Fruit fly (Drosophila melanogaster) whole organism, embryonic: ENCODE results near the gene Cyp4d1.

Experiments
- Adf1 ChIP-seq: fragments of 200-800 bp; sonication (Bioruptor generic); IDR thresholded peaks from 2 replicates; pipeline ENCODE4 v1.3.6; 2022; ENCODE audit warnings: missing biosample characterization, missing genetic modification characterization
- CG10267 ChIP-seq: fragments of 200-800 bp; sonication (Bioruptor generic); optimal IDR thresholded peaks from 2 replicates; lab custom pipeline; 2018; ENCODE audit warnings: missing biosample characterization, mild to moderate bottlenecking, missing genetic modification characterization, moderate library complexity
- CG12155 ChIP-seq: fragments of 200-800 bp; sonication (Bioruptor generic); optimal IDR thresholded peaks from 3 replicates; lab custom pipeline; 2016; ENCODE audit warnings: missing biosample characterization, missing genetic modification characterization
- CG12236 ChIP-seq: fragments of 200-800 bp; sonication (Bioruptor generic); optimal IDR thresholded peaks from 2 replicates; lab custom pipeline; 2016; ENCODE audit warnings: missing biosample characterization, missing genetic modification characterization
- CG14441 ChIP-seq: fragments of 200-800 bp; sonication (Bioruptor generic); IDR thresholded peaks from 2 replicates; pipeline ENCODE4 v1.3.6; 2022; ENCODE audit warnings: missing biosample characterization, missing genetic modification characterization
- CG17385 ChIP-seq: fragments of 200-800 bp; sonication (Bioruptor generic); optimal IDR thresholded peaks from 3 replicates; lab custom pipeline; 2018; ENCODE audit warnings: missing biosample characterization, mild to moderate bottlenecking, missing genetic modification characterization
- CG3407 ChIP-seq: fragments of 200-800 bp; sonication (Bioruptor generic); optimal IDR thresholded peaks from 2 replicates; lab custom pipeline; 2018; ENCODE audit warnings: missing biosample characterization, mild to moderate bottlenecking, missing genetic modification characterization
- CG34376 ChIP-seq: fragments of 200-800 bp; sonication (Bioruptor generic); optimal IDR thresholded peaks from 2 replicates; lab custom pipeline; 2018; ENCODE audit warnings: missing biosample characterization, mild to moderate bottlenecking, missing genetic modification characterization
- CG4424 ChIP-seq: fragments of 200-800 bp; sonication (Bioruptor generic); optimal IDR thresholded peaks from 3 replicates; lab custom pipeline; 2016; ENCODE audit warnings: missing biosample characterization, missing genetic modification characterization
- CG4820 ChIP-seq: fragments of 200-800 bp; sonication (Bioruptor generic); optimal IDR thresholded peaks from 3 replicates; lab custom pipeline; 2016; ENCODE audit warnings: missing biosample characterization, missing genetic modification characterization
- CG4854 ChIP-seq: fragments of 200-800 bp; sonication (Bioruptor generic); optimal IDR thresholded peaks from 2 replicates; lab custom pipeline; 2016; ENCODE audit warnings: missing biosample characterization, missing genetic modification characterization, inconsistent platforms
- CG6765 ChIP-seq: fragments of 200-800 bp; sonication (Bioruptor generic); optimal IDR thresholded peaks from 3 replicates; lab custom pipeline; 2017; ENCODE audit warnings: missing biosample characterization, mild to moderate bottlenecking, missing genetic modification characterization
- CG9817 ChIP-seq: fragments of 200-800 bp; sonication (Bioruptor generic); optimal IDR thresholded peaks from 2 replicates; lab custom pipeline; 2018; ENCODE audit warnings: missing biosample characterization, mild to moderate bottlenecking, missing genetic modification characterization, moderate library complexity
- CG9876 ChIP-seq: fragments of 200-800 bp; sonication (Bioruptor generic); optimal IDR thresholded peaks from 2 replicates; lab custom pipeline; 2016; ENCODE audit warnings: missing biosample characterization, missing genetic modification characterization
- Dad ChIP-seq: fragments of 200-800 bp; sonication (Bioruptor generic); optimal IDR thresholded peaks from 3 replicates; lab custom pipeline; 2016; ENCODE audit warnings: missing biosample characterization, missing genetic modification characterization
- Deaf1 ChIP-seq: fragments of 200-800 bp; optimal IDR thresholded peaks from 3 replicates; lab custom pipeline; 2019; ENCODE audit warnings: missing biosample characterization, mild to moderate bottlenecking, missing genetic modification characterization, moderate library complexity
- Ets65A ChIP-seq: fragments of 200-800 bp; sonication (Bioruptor generic); peaks from one replicate; lab custom pipeline; 2016; ENCODE audit warnings: missing biosample characterization, missing genetic modification characterization
- Fer3 ChIP-seq: fragments of 200-800 bp; sonication (Bioruptor generic); optimal IDR thresholded peaks from 2 replicates; lab custom pipeline; 2018; ENCODE audit warnings: missing biosample characterization, mild to moderate bottlenecking, missing genetic modification characterization, moderate library complexity
- GATAe ChIP-seq: fragments of 200-800 bp; sonication (Bioruptor generic); conservative IDR thresholded peaks from 2 replicates; pipeline ENCODE4 v1.3.6; 2022; ENCODE audit warnings: missing biosample characterization, missing genetic modification characterization
- HLH4C ChIP-seq: fragments of 200-800 bp; sonication (Bioruptor generic); IDR thresholded peaks from 3 replicates; pipeline ENCODE4 v1.3.6; 2022; ENCODE audit warnings: missing biosample characterization, missing genetic modification characterization; ENCODE audit not compliant: partially characterized antibody
- Hmx ChIP-seq: fragments of 200-800 bp; sonication (Bioruptor generic); optimal IDR thresholded peaks from 2 replicates; lab custom pipeline; 2016; ENCODE audit warnings: missing biosample characterization, missing genetic modification characterization
- Hr78 ChIP-seq, 2 experiments: fragments of 200-800 bp in 1 of 2; fragments of >200 bp in 1 of 2; sonication (Bioruptor generic) in 1 of 2; optimal IDR thresholded peaks; 2 replicates each; lab custom pipeline; 2017 to 2019; ENCODE audit warnings: missing biosample characterization in 2 of 2, missing genetic modification characterization in 2 of 2, mild to moderate bottlenecking in 1 of 2, moderate library complexity in 1 of 2
- Med ChIP-seq: fragments of 200-800 bp; sonication (Bioruptor generic); peaks from one replicate; lab custom pipeline; 2016; ENCODE audit warnings: missing biosample characterization, missing genetic modification characterization, mild to moderate bottlenecking, inconsistent platforms, moderate library complexity
- Xrp1 ChIP-seq: fragments of 200-800 bp; sonication (Bioruptor generic); IDR thresholded peaks from 2 replicates; pipeline ENCODE4 v1.3.6; 2022; ENCODE audit warnings: missing biosample characterization, missing genetic modification characterization
- ase ChIP-seq: fragments of 200-800 bp; sonication (Bioruptor generic); IDR thresholded peaks from 3 replicates; pipeline ENCODE4 v1.3.6; 2022; ENCODE audit warnings: missing biosample characterization, missing genetic modification characterization
- caup ChIP-seq: fragments of 200-800 bp; sonication (Bioruptor generic); optimal IDR thresholded peaks from 3 replicates; lab custom pipeline; 2017; ENCODE audit warnings: missing biosample characterization, mild to moderate bottlenecking, missing genetic modification characterization, moderate library complexity; ENCODE audit not compliant: severe bottlenecking
- cwo ChIP-seq: fragments of 200-800 bp; sonication (Bioruptor generic); optimal IDR thresholded peaks from 3 replicates; lab custom pipeline; 2017; ENCODE audit warnings: missing biosample characterization, missing genetic modification characterization, mild to moderate bottlenecking, moderate library complexity, missing genetic modification reagents
- dysf ChIP-seq: fragments of 200-800 bp; sonication (Bioruptor generic); IDR thresholded peaks from 3 replicates; pipeline ENCODE4 v1.3.6; 2022; ENCODE audit warnings: missing biosample characterization, missing genetic modification characterization
- gem ChIP-seq: fragments of 200-800 bp; sonication (Bioruptor generic); optimal IDR thresholded peaks from 2 replicates; lab custom pipeline; 2019; ENCODE audit warnings: missing biosample characterization, mild to moderate bottlenecking, missing genetic modification characterization, moderate library complexity
- lab ChIP-seq: fragments of 200-800 bp; sonication (Bioruptor generic); optimal IDR thresholded peaks from 3 replicates; lab custom pipeline; 2017; ENCODE audit warnings: missing biosample characterization, missing genetic modification characterization, mild to moderate bottlenecking, moderate library complexity, missing genetic modification reagents
- lbe ChIP-seq: fragments of 200-800 bp; sonication (Bioruptor generic); optimal IDR thresholded peaks from 2 replicates; lab custom pipeline; 2016; ENCODE audit warnings: missing biosample characterization, mild to moderate bottlenecking, missing genetic modification characterization
- mirr ChIP-seq: fragments of 200-800 bp; sonication (Bioruptor generic); optimal IDR thresholded peaks from 3 replicates; lab custom pipeline; 2018; ENCODE audit warnings: missing biosample characterization, mild to moderate bottlenecking, missing genetic modification characterization
- nmo ChIP-seq: fragments of 200-800 bp; sonication (Bioruptor generic); optimal IDR thresholded peaks from 2 replicates; lab custom pipeline; 2018; ENCODE audit warnings: missing biosample characterization, mild to moderate bottlenecking, missing genetic modification characterization, moderate library complexity
- nom ChIP-seq: fragments of 200-800 bp; sonication (Bioruptor generic); optimal IDR thresholded peaks from 2 replicates; lab custom pipeline; 2017; ENCODE audit warnings: missing biosample characterization, missing genetic modification characterization, mild to moderate bottlenecking, moderate library complexity, missing genetic modification reagents
- oc ChIP-seq: fragments of 200-800 bp; sonication (Bioruptor generic); optimal IDR thresholded peaks from 2 replicates; lab custom pipeline; 2018; ENCODE audit warnings: missing biosample characterization, mild to moderate bottlenecking, missing genetic modification characterization, moderate library complexity
- row ChIP-seq: fragments of 200-800 bp; sonication (Bioruptor generic); IDR thresholded peaks from 3 replicates; pipeline ENCODE4 v1.3.6; 2022; ENCODE audit warnings: missing biosample characterization, missing genetic modification characterization
- run ChIP-seq: fragments of 200-800 bp; sonication (Bioruptor generic); optimal IDR thresholded peaks from 3 replicates; lab custom pipeline; 2018; ENCODE audit warnings: missing biosample characterization, mild to moderate bottlenecking, missing genetic modification characterization
- sd ChIP-seq: fragments of 200-800 bp; sonication (Bioruptor generic); optimal IDR thresholded peaks from 3 replicates; lab custom pipeline; 2018; ENCODE audit warnings: missing biosample characterization, mild to moderate bottlenecking, missing genetic modification characterization, moderate library complexity
- sna ChIP-seq: fragments of 200-800 bp; sonication (Bioruptor generic); IDR thresholded peaks from 2 replicates; pipeline ENCODE4 v1.3.6; 2022; ENCODE audit warnings: missing biosample characterization, missing genetic modification characterization; ENCODE audit not compliant: partially characterized antibody
- sob ChIP-seq: fragments of 200-800 bp; sonication (Bioruptor generic); IDR thresholded peaks from 2 replicates; pipeline ENCODE4 v1.3.6; 2022; ENCODE audit warnings: missing biosample characterization, missing genetic modification characterization
- sug ChIP-seq: fragments of 200-800 bp; optimal IDR thresholded peaks from 2 replicates; lab custom pipeline; 2019; ENCODE audit warnings: missing biosample characterization, mild to moderate bottlenecking, missing genetic modification characterization, moderate library complexity
- vnd ChIP-seq: fragments of 200-800 bp; sonication (Bioruptor generic); IDR thresholded peaks from 3 replicates; pipeline ENCODE4 v1.3.6; 2022; ENCODE audit warnings: missing biosample characterization, missing genetic modification characterization; ENCODE audit not compliant: partially characterized antibody

Cyp4d1 gene

DNA sequence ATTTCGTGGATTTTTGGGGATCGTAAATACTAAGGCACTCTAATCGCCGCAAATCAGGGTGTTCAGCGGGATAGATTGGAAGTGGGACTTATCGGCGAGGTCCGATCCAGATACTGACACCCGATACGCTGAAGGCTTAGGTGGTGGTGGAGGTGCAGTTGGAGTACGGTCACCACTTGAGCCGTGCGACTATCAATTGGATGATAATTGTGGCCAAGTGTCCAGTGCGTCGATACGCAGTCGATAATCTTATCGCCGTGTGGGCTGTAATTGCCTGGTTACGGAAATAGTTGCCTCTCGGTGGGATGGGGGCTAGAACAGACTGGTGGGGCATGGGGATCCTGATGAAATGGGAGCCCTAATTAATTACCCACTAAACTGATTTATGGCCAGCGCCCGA, 37.3 kb upstream of the Cyp4d1 start (continued):
- TF ChIP-seq caup (GFP tag; lab: Kevin White, UChicago) (no peak), Deaf1 (tag; lab: Kevin White, UChicago) (no peak), run (tag; lab: Kevin White, UChicago) (no peak), nmo (GFP tag; lab: Kevin White, UChicago) (no peak), sd (tag; lab: Kevin White, UChicago) (peak; percentile 85), Hmx (GFP tag; lab: Kevin White, UChicago) (no peak), CG12155 (GFP tag; lab: Kevin White, UChicago) (no peak), mirr (GFP tag; lab: Kevin White, UChicago) (peak; percentile 16), Med (GFP tag; lab: Kevin White, UChicago) (peak; percentile 12), CG9876 (GFP tag; lab: Kevin White, UChicago) (no peak), GATAe (GFP tag; lab: Robert Waterston, UW) (peak; percentile 80; the same call in 1 of the 2 replicates), vnd (peak; percentile 46; the same call in 1 of the 3 replicates), lab (GFP tag; lab: Kevin White, UChicago) (peak; percentile 2)

DNA sequence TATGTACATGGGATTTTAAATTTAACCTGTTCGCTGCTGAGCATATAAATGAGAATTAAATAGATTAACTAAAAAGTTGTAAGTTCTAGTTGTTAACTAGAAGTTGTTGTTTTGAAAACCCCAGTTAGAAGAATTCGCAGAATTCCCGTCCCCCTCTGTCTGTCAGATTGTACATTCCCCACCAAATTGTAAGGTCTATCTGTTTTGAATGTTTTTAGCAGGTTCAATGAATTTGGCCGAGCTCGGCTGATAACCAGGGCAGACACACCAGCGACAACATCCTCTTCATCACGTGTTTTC, 36.2 kb upstream of the Cyp4d1 start:
- TF ChIP-seq cwo (GFP tag; lab: Kevin White, UChicago), result peak; percentile 1
- no peak for TF ChIP-seq Fer3 (tag; lab: Kevin White, UChicago)

DNA sequence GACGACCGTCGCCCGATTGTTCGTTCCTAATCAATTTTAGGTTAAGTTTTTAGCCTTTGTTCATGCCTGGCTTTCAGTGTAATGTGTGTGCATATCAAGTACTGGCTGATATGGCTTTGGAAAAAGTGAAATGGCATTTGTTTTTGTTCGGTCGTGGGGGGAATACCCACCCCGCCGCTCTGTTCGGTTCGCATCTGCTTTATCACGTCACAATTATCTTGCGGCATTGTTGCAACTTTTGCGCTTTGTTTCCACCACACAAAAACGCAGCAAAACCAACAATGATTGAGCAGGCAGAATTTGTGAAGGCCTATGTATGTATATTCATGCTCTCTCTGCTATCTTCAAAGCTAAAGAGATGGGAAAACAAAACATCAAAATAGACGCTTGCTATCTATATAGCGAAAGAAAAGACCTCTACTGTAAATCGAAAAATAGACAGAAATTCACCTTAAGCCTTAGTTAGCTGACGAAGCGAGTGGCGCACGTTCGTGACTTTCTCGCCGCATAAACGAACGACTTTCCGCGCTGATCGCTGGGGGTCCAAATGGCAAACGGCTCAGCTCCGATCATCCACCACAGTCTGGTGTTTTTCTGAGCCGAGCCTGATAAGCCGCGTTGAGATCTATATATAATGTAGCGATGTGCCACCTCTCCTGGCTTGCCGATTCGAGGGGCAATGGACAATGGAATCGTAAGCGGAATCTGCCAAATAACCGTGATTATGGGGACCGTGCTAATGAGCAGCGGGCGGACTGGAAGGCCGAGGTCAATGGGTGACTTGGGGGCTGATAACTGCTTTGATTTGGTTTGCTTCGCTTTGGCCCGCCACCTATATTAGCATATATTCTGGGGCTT, 35.7 kb upstream of the Cyp4d1 start:
- peak; percentile 2 for TF ChIP-seq gem (tag; lab: Kevin White, UChicago)
- no peak for TF ChIP-seq Adf1 (GFP tag; lab: Robert Waterston, UW)
- TF ChIP-seq sug, result peak; percentile 93
- no peak for TF ChIP-seq CG14441 (GFP tag; lab: Robert Waterston, UW)
- TF ChIP-seq CG34376 (GFP tag; lab: Kevin White, UChicago), result peak; percentile 22
- TF ChIP-seq CG4820 (GFP tag; lab: Kevin White, UChicago), result peak; percentile 7
- TF ChIP-seq HLH4C (GFP tag; lab: Robert Waterston, UW), result no peak
- TF ChIP-seq Med (GFP tag; lab: Kevin White, UChicago), result peak; percentile 29
- TF ChIP-seq, all 482 proteins: peak for 5

DNA sequence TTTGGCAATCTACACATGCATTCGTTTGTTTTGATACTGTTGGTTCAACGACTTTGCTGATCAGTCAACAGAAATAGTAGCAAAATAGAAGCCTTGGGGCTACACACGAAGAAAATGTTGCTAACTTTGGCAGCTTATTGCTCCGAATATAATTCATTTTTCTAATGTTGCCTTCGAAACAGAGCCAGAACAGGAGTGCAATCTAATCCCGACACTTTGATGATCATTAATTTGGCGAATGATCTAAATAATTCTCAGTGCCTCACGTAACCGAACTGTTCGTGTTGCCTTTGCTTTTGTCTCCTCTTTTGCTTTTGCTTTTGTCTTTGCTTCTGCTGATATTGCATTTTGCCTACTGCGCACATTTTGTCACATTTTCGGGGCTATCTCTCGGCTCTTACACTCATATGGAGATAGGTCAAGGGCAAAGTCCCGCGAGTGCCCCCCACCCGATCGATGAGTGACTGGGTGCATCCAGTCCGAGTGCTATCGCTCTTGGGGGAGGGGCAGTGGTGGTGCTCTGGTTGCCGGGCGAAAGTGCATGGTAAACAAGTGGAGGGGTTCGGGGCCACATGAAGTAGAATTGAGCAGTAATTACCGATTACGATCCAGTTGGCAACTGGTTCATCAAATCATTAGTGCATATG, 34.2 kb upstream of the Cyp4d1 start:
- TF ChIP-seq Med (GFP tag; lab: Kevin White, UChicago) (peak; percentile 40), nom (GFP tag; lab: Kevin White, UChicago) (peak; percentile 47), Dad (GFP tag; lab: Kevin White, UChicago) (no peak), lbe (GFP tag; lab: Kevin White, UChicago) (peak; percentile 16), nmo (GFP tag; lab: Kevin White, UChicago) (peak; percentile 2), Xrp1 (peak; percentile 30; the same call in 1 of the 2 replicates), CG4424 (no peak), CG6765 (no peak), CG17385 (GFP tag; lab: Kevin White, UChicago) (no peak), oc (no peak), sna (GFP tag; lab: Robert Waterston, UW) (no peak), row (GFP tag; lab: Robert Waterston, UW) (0 out of 3 replicates have a peak, but pooled peaks have one; percentile 8), Hr78 (GFP tag; optimal IDR thresholded peaks at IDR 0.05; lab: Kevin White, UChicago) (peak in 1 of 2 experiments; percentile 43), CG10267 (tag; lab: Kevin White, UChicago) (no peak), Ets65A (GFP tag; lab: Kevin White, UChicago) (peak; percentile 6), CG12236 (GFP tag; lab: Kevin White, UChicago) (no peak), CG12155 (GFP tag; lab: Kevin White, UChicago) (no peak), dysf (peak; percentile 34; the same call in 1 of the 3 replicates), sob (GFP tag; lab: Robert Waterston, UW) (no peak), ase (GFP tag; lab: Robert Waterston, UW) (no peak), CG3407 (GFP tag; lab: Kevin White, UChicago) (no peak), CG9817 (tag; lab: Kevin White, UChicago) (no peak), CG4854 (GFP tag; lab: Kevin White, UChicago) (no peak)
